Worm (Caenorhabditis elegans): ENCODE data around the gene hpo-34.

- no peak for TF ChIP-seq ceh-82 (tag; optimal IDR thresholded peaks at IDR 0.05)
- no peak for TF ChIP-seq nhr-76 (tag; optimal IDR thresholded peaks at IDR 0.05)
Measured at ce11 chrX:11558156-11558555, 39.3 kb upstream of the hpo-34 start.

All from whole organism, L3 larva.